Worm (Caenorhabditis elegans) whole organism, young adult: ENCODE results near the gene T24H10.4.

Experiments used
- B0019.2 ChIP-seq: fragments of 200-800 bp; sonication (Bioruptor generic); conservative IDR thresholded peaks from 2 replicates; pipeline ENCODE4 v1.3.6; 2022; ENCODE audit warnings: missing genetic modification reagents, missing genetic modification characterization, missing compliant biosample characterization
- B0336.3 ChIP-seq: fragments of 200-800 bp; sonication (Bioruptor generic); IDR thresholded peaks from 2 replicates; pipeline ENCODE4 v1.3.6; 2022; ENCODE audit warnings: missing genetic modification characterization, missing compliant biosample characterization
- D2030.7 ChIP-seq: fragments of 200-800 bp; sonication (Bioruptor generic); IDR thresholded peaks from 2 replicates; pipeline ENCODE4 v1.3.6; 2022; ENCODE audit warnings: missing genetic modification reagents, missing genetic modification characterization, missing compliant biosample characterization
- F33H1.4 ChIP-seq: fragments of 200-800 bp; sonication (Bioruptor generic); IDR thresholded peaks from 2 replicates; pipeline ENCODE4 v1.3.6; 2022; ENCODE audit warnings: missing genetic modification reagents, missing genetic modification characterization, missing compliant biosample characterization
- F37B4.10 ChIP-seq: fragments of 200-800 bp; sonication (Bioruptor generic); IDR thresholded peaks from 2 replicates; pipeline ENCODE4 v1.3.6; 2022; ENCODE audit warnings: missing genetic modification characterization, missing compliant biosample characterization
- F39B2.1 ChIP-seq: fragments of 200-800 bp; sonication (Bioruptor generic); IDR thresholded peaks from 2 replicates; pipeline ENCODE4 v1.3.6; 2022; ENCODE audit warnings: missing genetic modification reagents, missing genetic modification characterization, missing compliant biosample characterization
- F52B5.7 ChIP-seq: sonication (generic microtip); optimal IDR thresholded peaks from 2 replicates; lab custom pipeline; 2016; ENCODE audit warnings: mild to moderate bottlenecking, missing genetic modification characterization, missing compliant biosample characterization
- F57A8.1 ChIP-seq: fragments of 200-800 bp; sonication (Bioruptor generic); optimal IDR thresholded peaks from 2 replicates; lab custom pipeline; 2018; ENCODE audit warnings: mild to moderate bottlenecking, missing genetic modification characterization, moderate library complexity, missing compliant biosample characterization
- F57C9.4 ChIP-seq: sonication (generic microtip); optimal IDR thresholded peaks from 2 replicates; lab custom pipeline; 2017; ENCODE audit warnings: mild to moderate bottlenecking, missing genetic modification characterization, missing compliant biosample characterization
- K11D2.4 ChIP-seq: fragments of 200-800 bp; sonication (Bioruptor generic); IDR thresholded peaks from 2 replicates; pipeline ENCODE4 v1.3.6; 2022; ENCODE audit warnings: missing genetic modification reagents, missing genetic modification characterization, missing compliant biosample characterization
- T07F8.4 ChIP-seq: sonication (generic microtip); optimal IDR thresholded peaks from 2 replicates; lab custom pipeline; 2016; ENCODE audit warnings: mild to moderate bottlenecking, missing genetic modification characterization, moderate library complexity, missing compliant biosample characterization
- Y56A3A.18 ChIP-seq: fragments of 200-800 bp; sonication (Bioruptor generic); IDR thresholded peaks from 2 replicates; pipeline ENCODE4 v1.3.6; 2022; ENCODE audit warnings: missing genetic modification reagents, missing genetic modification characterization, missing compliant biosample characterization
- Y67H2A.10 ChIP-seq: fragments of 200-800 bp; sonication (Bioruptor generic); conservative IDR thresholded peaks from 2 replicates; pipeline ENCODE4 v1.3.6; 2022; ENCODE audit warnings: missing genetic modification reagents, missing genetic modification characterization, missing compliant biosample characterization
- ZK185.1 ChIP-seq: sonication (generic microtip); optimal IDR thresholded peaks from 2 replicates; lab custom pipeline; 2016; ENCODE audit warnings: mild to moderate bottlenecking, missing genetic modification characterization, missing compliant biosample characterization; ENCODE audit not compliant: poor library complexity, severe bottlenecking
- akir-1 ChIP-seq: fragments of 200-800 bp; sonication (Bioruptor generic); optimal IDR thresholded peaks from 2 replicates; lab custom pipeline; 2018; ENCODE audit warnings: mild to moderate bottlenecking, missing genetic modification characterization, moderate library complexity, missing compliant biosample characterization
- aptf-3 ChIP-seq: fragments of 200-800 bp; sonication (Bioruptor generic); IDR thresholded peaks from 2 replicates; pipeline ENCODE4 v1.3.6; 2022; ENCODE audit warnings: missing genetic modification characterization, missing compliant biosample characterization
- atf-7 ChIP-seq: sonication (generic microtip); optimal IDR thresholded peaks from 2 replicates; lab custom pipeline; 2017; ENCODE audit warnings: mild to moderate bottlenecking, missing genetic modification characterization, missing compliant biosample characterization
- bed-2 ChIP-seq: fragments of 200-800 bp; sonication (Bioruptor generic); IDR thresholded peaks from 2 replicates; pipeline ENCODE4 v1.3.6; 2022; ENCODE audit warnings: missing genetic modification reagents, missing genetic modification characterization, missing compliant biosample characterization
- ccch-3 ChIP-seq: fragments of 200-800 bp; sonication (Bioruptor generic); optimal IDR thresholded peaks from 2 replicates; lab custom pipeline; 2018; ENCODE audit warnings: mild to moderate bottlenecking, missing genetic modification characterization, missing compliant biosample characterization
- cebp-1 ChIP-seq, 2 experiments: fragments of 200-800 bp in 1 of 2; sonication (Bioruptor generic) in 1 of 2; sonication (generic microtip) in 1 of 2; IDR thresholded peaks in 1 of 2; optimal IDR thresholded peaks in 1 of 2; 2 replicates each; pipeline versions ENCODE4 v1.3.6 to Lab custom; 2017 to 2022; ENCODE audit warnings: missing compliant biosample characterization in 2 of 2, missing genetic modification characterization in 2 of 2, mild to moderate bottlenecking in 1 of 2, missing genetic modification reagents in 1 of 2, moderate library complexity in 1 of 2
- ceh-27 ChIP-seq: fragments of 200-800 bp; sonication (Bioruptor generic); optimal IDR thresholded peaks from 2 replicates; lab custom pipeline; 2018; ENCODE audit warnings: mild to moderate bottlenecking, missing genetic modification characterization, moderate library complexity, missing compliant biosample characterization
- dox-1 ChIP-seq: fragments of 200-800 bp; sonication (Bioruptor generic); IDR thresholded peaks from 2 replicates; pipeline ENCODE4 v1.3.6; 2022; ENCODE audit warnings: missing genetic modification reagents, missing genetic modification characterization, missing compliant biosample characterization
- egrh-3 ChIP-seq: fragments of 200-800 bp; sonication (Bioruptor generic); IDR thresholded peaks from 2 replicates; pipeline ENCODE4 v1.3.6; 2022; ENCODE audit warnings: missing genetic modification reagents, missing genetic modification characterization, missing compliant biosample characterization
- hmg-1.2 ChIP-seq: fragments of 200-800 bp; sonication (Bioruptor generic); IDR thresholded peaks from 2 replicates; pipeline ENCODE4 v1.3.6; 2022; ENCODE audit warnings: missing genetic modification reagents, missing genetic modification characterization, missing compliant biosample characterization
- hrde-1 ChIP-seq: sonication (generic microtip); optimal IDR thresholded peaks from 2 replicates; lab custom pipeline; 2016; ENCODE audit warnings: missing genetic modification characterization, mild to moderate bottlenecking, missing compliant biosample characterization, moderate library complexity, missing genotype, missing genetic modification reagents, borderline replicate concordance
- let-526 ChIP-seq: fragments of 200-800 bp; sonication (Bioruptor generic); IDR thresholded peaks from 2 replicates; pipeline ENCODE4 v1.3.6; 2022; ENCODE audit warnings: missing genetic modification reagents, missing genetic modification characterization, missing compliant biosample characterization
- lin-35 ChIP-seq, 3 experiments: fragments of 150-350 bp in 2 of 3; sonication (generic microtip) in 1 of 3; optimal IDR thresholded peaks; 2 replicates each; lab custom pipeline; 2014 to 2018; ENCODE audit warnings: missing biosample characterization in 3 of 3, missing genetic modification characterization in 3 of 3, missing genetic modification reagents in 3 of 3
- lin-40 ChIP-seq: sonication (generic microtip); optimal IDR thresholded peaks from 2 replicates; lab custom pipeline; 2016; ENCODE audit warnings: missing genetic modification characterization, mild to moderate bottlenecking, missing compliant biosample characterization, missing genotype, missing genetic modification reagents
- lir-1 ChIP-seq: fragments of 200-800 bp; sonication (Bioruptor generic); conservative IDR thresholded peaks from 2 replicates; pipeline ENCODE4 v1.3.6; 2022; ENCODE audit warnings: missing genetic modification reagents, missing genetic modification characterization, missing compliant biosample characterization
- madf-3 ChIP-seq: fragments of 200-800 bp; sonication (Bioruptor generic); IDR thresholded peaks from 2 replicates; pipeline ENCODE4 v1.3.6; 2022; ENCODE audit warnings: missing genetic modification reagents, missing genetic modification characterization, missing compliant biosample characterization
- madf-6 ChIP-seq: fragments of 200-800 bp; sonication (Bioruptor generic); IDR thresholded peaks from 2 replicates; pipeline ENCODE4 v1.3.6; 2022; ENCODE audit warnings: missing genetic modification reagents, missing genetic modification characterization, missing compliant biosample characterization
- madf-8 ChIP-seq: fragments of 200-800 bp; sonication (Bioruptor generic); conservative IDR thresholded peaks from 2 replicates; pipeline ENCODE4 v1.3.6; 2022; ENCODE audit warnings: missing genetic modification reagents, missing genetic modification characterization, missing compliant biosample characterization
- mel-28 ChIP-seq: sonication (generic microtip); optimal IDR thresholded peaks from 2 replicates; lab custom pipeline; 2016; ENCODE audit warnings: borderline replicate concordance, mild to moderate bottlenecking, missing genetic modification characterization, missing compliant biosample characterization
- mxl-1 ChIP-seq: sonication (generic microtip); optimal IDR thresholded peaks from 2 replicates; lab custom pipeline; 2016; ENCODE audit warnings: missing genetic modification characterization, missing compliant biosample characterization
- nfya-1 ChIP-seq: sonication (generic microtip); optimal IDR thresholded peaks from 2 replicates; lab custom pipeline; 2017; ENCODE audit warnings: antibody characterized with exemption, missing compliant biosample characterization, missing genetic modification characterization, borderline replicate concordance; ENCODE audit not compliant: insufficient read depth
- nfyb-1 ChIP-seq: fragments of 200-800 bp; sonication (Bioruptor generic); IDR thresholded peaks from 2 replicates; pipeline ENCODE4 v1.3.6; 2022; ENCODE audit warnings: missing genetic modification reagents, missing genetic modification characterization, missing compliant biosample characterization
- nhr-27 ChIP-seq: fragments of 200-800 bp; sonication (Bioruptor generic); optimal IDR thresholded peaks from 2 replicates; lab custom pipeline; 2018; ENCODE audit warnings: mild to moderate bottlenecking, missing genetic modification characterization, moderate library complexity, missing compliant biosample characterization
- rcor-1 ChIP-seq: fragments of 200-800 bp; sonication (Bioruptor generic); IDR thresholded peaks from 2 replicates; pipeline ENCODE4 v1.3.6; 2022; ENCODE audit warnings: missing genetic modification reagents, missing genetic modification characterization, missing compliant biosample characterization
- sdz-38 ChIP-seq: sonication (generic microtip); optimal IDR thresholded peaks from 2 replicates; lab custom pipeline; 2016; ENCODE audit warnings: missing genotype, missing genetic modification characterization, missing compliant biosample characterization
- sea-2 ChIP-seq: fragments of 200-800 bp; sonication (Bioruptor generic); IDR thresholded peaks from 2 replicates; pipeline ENCODE4 v1.3.6; 2022; ENCODE audit warnings: missing genetic modification characterization, missing compliant biosample characterization
- somi-1 ChIP-seq: fragments of 200-800 bp; sonication (Bioruptor generic); optimal IDR thresholded peaks from 2 replicates; lab custom pipeline; 2018; ENCODE audit warnings: mild to moderate bottlenecking, missing genetic modification characterization, missing compliant biosample characterization
- tlf-1 ChIP-seq: fragments of 200-800 bp; sonication (Bioruptor generic); optimal IDR thresholded peaks from 2 replicates; lab custom pipeline; 2018; ENCODE audit warnings: mild to moderate bottlenecking, missing genetic modification characterization, missing compliant biosample characterization
- unc-130 ChIP-seq: sonication (generic microtip); optimal IDR thresholded peaks from 2 replicates; lab custom pipeline; 2016; ENCODE audit warnings: missing genetic modification reagents, missing genetic modification characterization, missing compliant biosample characterization
- ztf-26 ChIP-seq: sonication (generic microtip); optimal IDR thresholded peaks from 2 replicates; lab custom pipeline; 2017; ENCODE audit warnings: missing genetic modification characterization, missing compliant biosample characterization

The T24H10.4 gene

ce11 chrII:9108905-9109551, at the start of gene T24H10.4 (continued):
- no peak for TF ChIP-seq lin-40 (tag; lab: Kevin White, UChicago)
- no peak for TF ChIP-seq B0019.2 (GFP tag; lab: Robert Waterston, UW)
- TF ChIP-seq bed-2 (GFP tag; lab: Robert Waterston, UW): no peak
- peak; percentile 64 for TF ChIP-seq madf-8 (GFP tag; lab: Robert Waterston, UW)
- TF ChIP-seq rcor-1 (GFP tag; lab: Robert Waterston, UW): no peak; the same call in 1 of the 2 replicates
- no peak for TF ChIP-seq cebp-1 (GFP tag; IDR thresholded peaks at IDR 0.05; lab: Robert Waterston, UW)
- peak; percentile 43 for TF ChIP-seq cebp-1 (tag; optimal IDR thresholded peaks at IDR 0.05; lab: Kevin White, UChicago)
- no peak for TF ChIP-seq madf-3
- TF ChIP-seq D2030.7 (GFP tag; lab: Robert Waterston, UW): 0 out of 2 replicates have a peak, but pooled peaks have one; percentile 8
- TF ChIP-seq akir-1 (GFP tag; lab: Kevin White, UChicago): no peak
- no peak for TF ChIP-seq B0336.3 (GFP tag; lab: Robert Waterston, UW)
- TF ChIP-seq somi-1 (GFP tag; lab: Kevin White, UChicago): no peak
- TF ChIP-seq F33H1.4: peak; percentile 83
- no peak for TF ChIP-seq atf-7
- no peak for TF ChIP-seq aptf-3

DNA sequence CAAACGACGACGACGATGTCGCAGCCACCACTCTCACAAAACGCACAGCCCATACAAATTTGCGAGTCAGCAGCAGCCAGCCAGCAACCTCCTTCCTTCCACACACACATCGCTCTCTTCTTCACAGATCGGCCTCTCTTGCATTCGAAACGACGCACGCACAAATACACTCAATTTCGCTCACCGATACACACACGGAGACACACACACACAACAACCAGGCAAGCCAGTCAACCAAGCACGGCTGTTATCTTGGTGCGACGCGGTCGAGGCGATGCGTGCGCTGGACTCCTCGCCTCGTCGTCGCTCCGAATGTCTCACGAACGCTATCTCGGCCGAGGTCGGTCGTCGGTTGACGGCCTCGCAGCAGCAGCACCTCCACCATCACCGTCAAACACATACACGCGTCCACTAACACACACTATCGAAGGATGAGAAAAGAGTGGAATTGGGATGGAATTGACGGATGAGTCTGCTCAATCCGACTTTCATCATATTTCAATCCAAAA, 48.9 kb upstream of the T24H10.4 start:
- TF ChIP-seq ccch-3 (GFP tag; lab: Kevin White, UChicago): no peak
- no peak for TF ChIP-seq Y67H2A.10 (GFP tag; lab: Robert Waterston, UW)
- no peak for TF ChIP-seq mel-28
- no peak for TF ChIP-seq unc-130
- TF ChIP-seq ztf-26 (tag; lab: Kevin White, UChicago): peak; percentile 81
- no peak for TF ChIP-seq F57C9.4 (tag; lab: Kevin White, UChicago)
- TF ChIP-seq nfya-1 (tag; lab: Kevin White, UChicago): no peak
- 0 out of 2 replicates have a peak, but pooled peaks have one; percentile 53 for TF ChIP-seq sea-2 (GFP tag; lab: Robert Waterston, UW)
- no peak for TF ChIP-seq nhr-27 (tag; lab: Kevin White, UChicago)
- peak in 1 of 3 experiments; percentile 24 for TF ChIP-seq lin-35 (GFP tag; optimal IDR thresholded peaks at IDR 0.05; lab: Kevin White, UChicago)
- peak; percentile 61 for TF ChIP-seq ZK185.1 (tag; lab: Kevin White, UChicago)
- no peak for TF ChIP-seq madf-6 (GFP tag; lab: Robert Waterston, UW)
- TF ChIP-seq cebp-1 (GFP tag; IDR thresholded peaks at IDR 0.05; lab: Robert Waterston, UW): peak; percentile 73; the same call in 1 of the 2 replicates
- TF ChIP-seq cebp-1 (tag; optimal IDR thresholded peaks at IDR 0.05; lab: Kevin White, UChicago): peak; percentile 85
- TF ChIP-seq let-526 (GFP tag; lab: Robert Waterston, UW): no peak
- TF ChIP-seq K11D2.4 (GFP tag; lab: Robert Waterston, UW): peak; percentile 85
- peak; percentile 72 for TF ChIP-seq hmg-1.2
- peak; percentile 5 for TF ChIP-seq akir-1 (GFP tag; lab: Kevin White, UChicago)
- TF ChIP-seq egrh-3 (GFP tag; lab: Robert Waterston, UW): peak; percentile 87
- 0 out of 2 replicates have a peak, but pooled peaks have one; percentile 43 for TF ChIP-seq Y56A3A.18 (GFP tag; lab: Robert Waterston, UW)
- peak; percentile 92 for TF ChIP-seq ceh-27 (GFP tag; lab: Kevin White, UChicago)
- peak; percentile 44 for TF ChIP-seq tlf-1 (GFP tag; lab: Kevin White, UChicago)
- TF ChIP-seq sdz-38 (tag; lab: Kevin White, UChicago): no peak
- peak; percentile 96 for TF ChIP-seq lir-1 (GFP tag; lab: Robert Waterston, UW)
- TF ChIP-seq F52B5.7 (tag; lab: Kevin White, UChicago): no peak
- TF ChIP-seq dox-1 (GFP tag; lab: Robert Waterston, UW): peak; percentile 89
- TF ChIP-seq lin-40 (tag; lab: Kevin White, UChicago): peak; percentile 83
- no peak for TF ChIP-seq T07F8.4 (tag; lab: Kevin White, UChicago)
- peak; percentile 93 for TF ChIP-seq nfyb-1 (GFP tag; lab: Robert Waterston, UW)
- TF ChIP-seq F39B2.1 (GFP tag; lab: Robert Waterston, UW): no peak
- no peak for TF ChIP-seq F37B4.10
- TF ChIP-seq mxl-1 (tag; lab: Kevin White, UChicago): no peak
- TF ChIP-seq F57A8.1 (GFP tag; lab: Kevin White, UChicago): peak; percentile 14
- no peak for TF ChIP-seq madf-8 (GFP tag; lab: Robert Waterston, UW)
- TF ChIP-seq hrde-1 (tag; lab: Kevin White, UChicago): no peak
